Worm (Caenorhabditis elegans) whole organism, midembryonic: Measurements from ENCODE around the gene nep-6.

Experiments used
- cog-1 ChIP-seq: sonication (generic microtip); optimal IDR thresholded peaks from 2 replicates; lab custom pipeline; 2016; ENCODE audit warnings: missing genetic modification characterization, missing compliant biosample characterization
- klf-2 ChIP-seq: fragments of 200-800 bp; sonication (Bioruptor generic); conservative IDR thresholded peaks from 2 replicates; pipeline ENCODE4 v1.3.6; 2022; ENCODE audit warnings: missing genetic modification reagents, missing genetic modification characterization, missing compliant biosample characterization

DNA sequence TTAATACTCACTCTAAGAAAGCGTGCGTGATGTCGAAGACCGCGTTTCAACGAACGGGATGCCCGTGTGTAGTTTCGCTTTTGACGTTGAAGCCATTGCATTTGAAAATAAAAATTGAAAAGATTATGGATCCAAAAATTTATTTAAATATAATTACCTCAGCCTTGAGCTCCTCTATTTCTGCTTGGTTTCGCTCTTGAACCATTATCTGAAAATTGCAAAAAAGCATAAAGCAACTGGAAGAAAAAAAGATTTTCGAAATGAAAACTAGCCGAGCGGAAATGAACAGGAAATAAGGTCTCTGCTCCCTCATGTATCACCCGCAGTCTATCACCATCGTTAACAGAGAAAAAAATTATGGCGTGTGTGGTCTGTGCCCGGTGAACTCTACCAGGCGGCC is 49.5 kb upstream of the nep-6 start, which contains the start of gene Y49F6C.6:
- no peak for TF ChIP-seq cog-1 (tag; lab: Kevin White, UChicago)
- no peak for TF ChIP-seq klf-2 (GFP tag; lab: Robert Waterston, UW)
